Worm (Caenorhabditis elegans) whole organism, L2 larva: ENCODE measurements around the gene D1005.6.

ENCODE experiments used
- C34F6.9 ChIP-seq: fragments of 150-350 bp; optimal IDR thresholded peaks from 2 replicates; lab custom pipeline; 2014; ENCODE audit warnings: missing biosample characterization, missing genetic modification characterization
- F13H6.1 ChIP-seq: sonication (generic microtip); optimal IDR thresholded peaks from 2 replicates; lab custom pipeline; 2016; ENCODE audit warnings: missing genetic modification characterization, missing compliant biosample characterization
- R02D3.7 ChIP-seq: fragments of 150-350 bp; optimal IDR thresholded peaks from 2 replicates; lab custom pipeline; 2014; ENCODE audit warnings: missing biosample characterization, missing genetic modification characterization
- Y55F3AM.14 ChIP-seq: fragments of 200-800 bp; sonication (Bioruptor generic); optimal IDR thresholded peaks from 2 replicates; lab custom pipeline; 2018; ENCODE audit warnings: mild to moderate bottlenecking, missing genetic modification characterization, missing compliant biosample characterization
- ZK546.5 ChIP-seq: sonication (generic microtip); optimal IDR thresholded peaks from 2 replicates; lab custom pipeline; 2017; ENCODE audit warnings: missing biosample characterization, missing genetic modification characterization
- alr-1 ChIP-seq: fragments of 150-350 bp; optimal IDR thresholded peaks from 2 replicates; lab custom pipeline; 2014; ENCODE audit warnings: missing biosample characterization, missing genetic modification characterization
- aly-2 ChIP-seq: fragments of 150-350 bp; optimal IDR thresholded peaks from 2 replicates; lab custom pipeline; 2014; ENCODE audit warnings: missing biosample characterization, missing genetic modification characterization
- ama-1 ChIP-seq: fragments of 150-350 bp; optimal IDR thresholded peaks from 2 replicates; lab custom pipeline; 2018; ENCODE audit warnings: inconsistent platforms
- blmp-1 ChIP-seq: sonication (generic microtip); optimal IDR thresholded peaks from 2 replicates; lab custom pipeline; 2017; ENCODE audit warnings: missing genetic modification characterization, mild to moderate bottlenecking, missing compliant biosample characterization, antibody characterized with exemption, moderate library complexity; ENCODE audit not compliant: insufficient read depth
- ceh-16 ChIP-seq: fragments of 150-350 bp; optimal IDR thresholded peaks from 2 replicates; lab custom pipeline; 2014; ENCODE audit warnings: missing biosample characterization, missing genetic modification characterization
- ceh-82 ChIP-seq: fragments of 150-350 bp; optimal IDR thresholded peaks from 2 replicates; lab custom pipeline; 2014; ENCODE audit warnings: missing biosample characterization, missing genetic modification characterization
- crh-2 ChIP-seq: sonication (generic microtip); optimal IDR thresholded peaks from 2 replicates; lab custom pipeline; 2017; ENCODE audit warnings: missing biosample characterization, missing genetic modification characterization
- dmd-4 ChIP-seq: sonication (generic microtip); optimal IDR thresholded peaks from 2 replicates; lab custom pipeline; 2017; ENCODE audit warnings: missing biosample characterization, missing genetic modification characterization
- egl-27 ChIP-seq: sonication (generic microtip); optimal IDR thresholded peaks from 3 replicates; lab custom pipeline; 2017; ENCODE audit warnings: missing biosample characterization, missing genetic modification reagents, missing genetic modification characterization
- elt-1 ChIP-seq: fragments of 150-350 bp; optimal IDR thresholded peaks from 2 replicates; lab custom pipeline; 2014; ENCODE audit warnings: missing biosample characterization, missing genetic modification characterization
- elt-3 ChIP-seq: sonication (generic microtip); optimal IDR thresholded peaks from 2 replicates; lab custom pipeline; 2017; ENCODE audit warnings: missing biosample characterization, missing genetic modification characterization
- fos-1 ChIP-seq: fragments of 150-350 bp; optimal IDR thresholded peaks from 2 replicates; lab custom pipeline; 2014; ENCODE audit warnings: missing biosample characterization, missing genetic modification characterization
- gmeb-1 ChIP-seq: fragments of 150-350 bp; optimal IDR thresholded peaks from 2 replicates; lab custom pipeline; 2014; ENCODE audit warnings: missing biosample characterization, missing genetic modification characterization
- lin-11 ChIP-seq: fragments of 150-350 bp; sonication (generic microtip); optimal IDR thresholded peaks from 2 replicates; lab custom pipeline; 2014; ENCODE audit warnings: missing biosample characterization, missing genetic modification characterization, inconsistent platforms, mixed read lengths
- lin-13 ChIP-seq: fragments of 150-350 bp; optimal IDR thresholded peaks from 2 replicates; lab custom pipeline; 2014; ENCODE audit warnings: missing biosample characterization, missing genetic modification reagents, missing genetic modification characterization
- lin-39 ChIP-seq: fragments of 150-350 bp; optimal IDR thresholded peaks from 2 replicates; lab custom pipeline; 2014; ENCODE audit warnings: missing biosample characterization, missing genetic modification reagents, missing genetic modification characterization
- lsy-2 ChIP-seq, 2 experiments: fragments of 150-350 bp in 1 of 2; sonication (generic microtip) in 1 of 2; optimal IDR thresholded peaks; 2 replicates each; lab custom pipeline; 2014 to 2017; ENCODE audit warnings: missing biosample characterization in 2 of 2, missing genetic modification characterization in 2 of 2
- mab-5 ChIP-seq: fragments of 150-350 bp; optimal IDR thresholded peaks from 2 replicates; lab custom pipeline; 2014; ENCODE audit warnings: missing biosample characterization, missing genetic modification characterization
- mbf-1 ChIP-seq: sonication (generic microtip); optimal IDR thresholded peaks from 2 replicates; lab custom pipeline; 2017; ENCODE audit warnings: missing biosample characterization, missing genetic modification characterization
- mdl-1 ChIP-seq, 2 experiments: fragments of 150-350 bp in 1 of 2; sonication (generic microtip) in 1 of 2; optimal IDR thresholded peaks; 2 replicates each; lab custom pipeline; 2017; ENCODE audit warnings: missing biosample characterization in 2 of 2, missing genetic modification characterization in 2 of 2
- nhr-10 ChIP-seq: sonication (generic microtip); optimal IDR thresholded peaks from 2 replicates; lab custom pipeline; 2017; ENCODE audit warnings: missing biosample characterization, missing genetic modification characterization
- nhr-11 ChIP-seq: fragments of 150-350 bp; optimal IDR thresholded peaks from 2 replicates; lab custom pipeline; 2014; ENCODE audit warnings: missing biosample characterization, missing genetic modification characterization
- nhr-12 ChIP-seq: fragments of 150-350 bp; optimal IDR thresholded peaks from 2 replicates; lab custom pipeline; 2014; ENCODE audit warnings: missing biosample characterization, missing genetic modification characterization
- nhr-129 ChIP-seq: fragments of 150-350 bp; optimal IDR thresholded peaks from 2 replicates; lab custom pipeline; 2014; ENCODE audit warnings: missing biosample characterization, missing genetic modification characterization
- nhr-21 ChIP-seq: fragments of 150-350 bp; optimal IDR thresholded peaks from 2 replicates; lab custom pipeline; 2014; ENCODE audit warnings: missing biosample characterization, missing genetic modification characterization
- nhr-23 ChIP-seq: fragments of 150-350 bp; optimal IDR thresholded peaks from 2 replicates; lab custom pipeline; 2014; ENCODE audit warnings: missing biosample characterization, missing genetic modification reagents, missing genetic modification characterization
- nhr-237 ChIP-seq: fragments of 150-350 bp; optimal IDR thresholded peaks from 2 replicates; lab custom pipeline; 2014; ENCODE audit warnings: missing biosample characterization, missing genetic modification characterization
- nhr-25 ChIP-seq: fragments of 150-350 bp; sonication (generic microtip); optimal IDR thresholded peaks from 3 replicates; lab custom pipeline; 2014; ENCODE audit warnings: missing biosample characterization, missing genetic modification characterization
- nhr-6 ChIP-seq: fragments of 150-350 bp; optimal IDR thresholded peaks from 2 replicates; lab custom pipeline; 2014; ENCODE audit warnings: missing biosample characterization, missing genetic modification characterization
- nhr-77 ChIP-seq: fragments of 150-350 bp; optimal IDR thresholded peaks from 2 replicates; lab custom pipeline; 2014; ENCODE audit warnings: missing biosample characterization, missing genetic modification characterization
- peb-1 ChIP-seq: fragments of 150-350 bp; optimal IDR thresholded peaks from 2 replicates; lab custom pipeline; 2014; ENCODE audit warnings: missing biosample characterization, missing genetic modification characterization
- sem-4 ChIP-seq: fragments of 150-350 bp; optimal IDR thresholded peaks from 2 replicates; lab custom pipeline; 2014; ENCODE audit warnings: missing biosample characterization, missing genetic modification reagents, missing genetic modification characterization
- skn-1 ChIP-seq: sonication (generic microtip); optimal IDR thresholded peaks from 2 replicates; lab custom pipeline; 2017; ENCODE audit warnings: missing biosample characterization, missing genetic modification characterization
- sma-3 ChIP-seq: sonication (generic microtip); optimal IDR thresholded peaks from 2 replicates; lab custom pipeline; 2016; ENCODE audit warnings: missing genetic modification reagents, missing genetic modification characterization, missing compliant biosample characterization
- sma-9 ChIP-seq, 2 experiments: fragments of 150-350 bp in 1 of 2; sonication (generic microtip) in 1 of 2; optimal IDR thresholded peaks; 2 replicates each; lab custom pipeline; 2014 to 2016; ENCODE audit warnings: missing genetic modification characterization in 2 of 2, mild to moderate bottlenecking in 1 of 2, missing biosample characterization in 1 of 2, missing compliant biosample characterization in 1 of 2, missing genetic modification reagents in 1 of 2, moderate library complexity in 1 of 2
- snpc-4 ChIP-seq: fragments of 150-350 bp; optimal IDR thresholded peaks from 2 replicates; lab custom pipeline; 2014; ENCODE audit warnings: missing biosample characterization, missing genetic modification characterization
- unc-39 ChIP-seq: fragments of 150-350 bp; optimal IDR thresholded peaks from 2 replicates; lab custom pipeline; 2014; ENCODE audit warnings: missing biosample characterization, missing genetic modification characterization
- unc-55 ChIP-seq: fragments of 150-350 bp; sonication (generic microtip); optimal IDR thresholded peaks from 3 replicates; lab custom pipeline; 2014; ENCODE audit warnings: missing biosample characterization, missing genetic modification reagents, missing genetic modification characterization
- unc-62 ChIP-seq: fragments of 150-350 bp; optimal IDR thresholded peaks from 2 replicates; lab custom pipeline; 2014; ENCODE audit warnings: missing biosample characterization, missing genetic modification reagents, missing genetic modification characterization
- zag-1 ChIP-seq: fragments of 150-350 bp; optimal IDR thresholded peaks from 2 replicates; lab custom pipeline; 2014; ENCODE audit warnings: missing biosample characterization, missing genetic modification characterization
- ztf-1 ChIP-seq: fragments of 200-800 bp; sonication (Bioruptor generic); conservative IDR thresholded peaks from 2 replicates; pipeline ENCODE4 v1.3.6; 2022; ENCODE audit warnings: missing genetic modification characterization, missing compliant biosample characterization
- ztf-11 ChIP-seq: sonication (generic microtip); optimal IDR thresholded peaks from 2 replicates; lab custom pipeline; 2017; ENCODE audit warnings: missing biosample characterization, missing genetic modification characterization
- ztf-4 ChIP-seq: fragments of 150-350 bp; optimal IDR thresholded peaks from 2 replicates; lab custom pipeline; 2014; ENCODE audit warnings: missing biosample characterization, missing genetic modification characterization

D1005.6 gene

DNA sequence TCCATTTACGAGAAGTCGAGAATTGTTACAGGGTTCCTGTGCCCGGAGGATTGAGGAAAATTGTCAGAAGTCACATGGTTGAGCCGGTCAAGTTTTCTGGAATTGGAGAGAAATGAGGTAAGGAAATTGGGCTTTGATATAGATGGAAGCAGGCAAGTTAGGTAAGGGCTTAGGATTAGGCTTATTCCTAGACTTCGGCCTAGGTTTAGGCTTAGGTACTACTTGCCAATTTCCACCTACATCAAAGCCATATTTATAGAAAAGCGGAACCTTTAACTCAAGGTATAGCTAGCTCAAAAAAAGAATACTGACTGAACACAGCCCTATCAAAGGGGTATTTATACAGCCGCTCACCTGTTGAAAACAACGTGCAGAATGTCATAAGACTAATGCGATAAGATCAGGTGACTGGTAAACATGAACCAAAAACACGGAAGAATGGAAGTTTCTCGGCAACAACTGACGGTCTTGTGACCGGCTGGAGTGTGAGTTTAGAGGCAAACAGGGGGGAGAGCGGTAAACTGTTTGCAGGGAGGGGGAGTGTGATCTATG lies 40.0 kb upstream of the D1005.6 start:
- TF ChIP-seq nhr-10 (tag; lab: Kevin White, UChicago) (peak; percentile 33), snpc-4 (no peak), ztf-11 (tag; lab: Kevin White, UChicago) (no peak), dmd-4 (tag; lab: Kevin White, UChicago) (no peak), nhr-237 (tag; lab: Kevin White, UChicago) (no peak), lin-13 (GFP tag; lab: Kevin White, UChicago) (peak; percentile 11), crh-2 (tag; lab: Kevin White, UChicago) (peak; percentile 81), ztf-4 (tag; lab: Kevin White, UChicago) (peak; percentile 80), blmp-1 (tag; lab: Kevin White, UChicago) (peak; percentile 17), mbf-1 (tag; lab: Kevin White, UChicago) (no peak), unc-55 (GFP tag; lab: Kevin White, UChicago) (no peak), elt-3 (tag; lab: Kevin White, UChicago) (no peak), sma-3 (GFP tag; lab: Kevin White, UChicago) (peak; percentile 96), nhr-6 (tag; lab: Kevin White, UChicago) (peak; percentile 84), nhr-129 (tag; lab: Kevin White, UChicago) (peak; percentile 97), aly-2 (tag; lab: Kevin White, UChicago) (no peak), Y55F3AM.14 (GFP tag; lab: Kevin White, UChicago) (no peak), sma-9 (GFP tag; optimal IDR thresholded peaks at IDR 0.05; lab: Kevin White, UChicago) (peak; percentile 95), sma-9 (tag; optimal IDR thresholded peaks at IDR 0.05; lab: Kevin White, UChicago) (no peak), ztf-1 (GFP tag; lab: Robert Waterston, UW) (no peak), alr-1 (tag; lab: Kevin White, UChicago) (no peak), skn-1 (tag; lab: Kevin White, UChicago) (no peak), egl-27 (tag; lab: Kevin White, UChicago) (peak; percentile 75), elt-1 (tag; lab: Kevin White, UChicago) (no peak), ama-1 (lab: Kevin White, UChicago) (peak; percentile 100), nhr-25 (tag; lab: Kevin White, UChicago) (peak; percentile 99), mdl-1 (tag; optimal IDR thresholded peaks at IDR 0.05; lab: Kevin White, UChicago) (peak in 1 of 2 experiments; percentile 60), ZK546.5 (tag; lab: Kevin White, UChicago) (no peak), ceh-16 (tag; lab: Kevin White, UChicago) (peak; percentile 42), lin-39 (no peak), zag-1 (tag; lab: Kevin White, UChicago) (no peak), nhr-77 (no peak), R02D3.7 (no peak), F13H6.1 (tag; lab: Kevin White, UChicago) (peak; percentile 87), fos-1 (tag; lab: Kevin White, UChicago) (no peak), unc-39 (tag; lab: Kevin White, UChicago) (no peak), sem-4 (tag; lab: Kevin White, UChicago) (peak; percentile 53), C34F6.9 (peak; percentile 83), nhr-23 (tag; lab: Kevin White, UChicago) (peak; percentile 28), gmeb-1 (peak; percentile 87), mab-5 (tag; lab: Kevin White, UChicago) (no peak), nhr-21 (tag; lab: Kevin White, UChicago) (peak; percentile 93), unc-62 (GFP tag; lab: Kevin White, UChicago) (no peak), lin-11 (tag; lab: Kevin White, UChicago) (peak; percentile 87), nhr-11 (tag; lab: Kevin White, UChicago) (no peak), peb-1 (tag; lab: Kevin White, UChicago) (no peak), nhr-12 (tag; lab: Kevin White, UChicago) (no peak), ceh-82 (no peak), lsy-2 (tag; optimal IDR thresholded peaks at IDR 0.05; lab: Kevin White, UChicago) (peak; percentile 4 to 79)
